Worm (Caenorhabditis elegans): ENCODE measurements around the gene Y66D12A.13.

DNA sequence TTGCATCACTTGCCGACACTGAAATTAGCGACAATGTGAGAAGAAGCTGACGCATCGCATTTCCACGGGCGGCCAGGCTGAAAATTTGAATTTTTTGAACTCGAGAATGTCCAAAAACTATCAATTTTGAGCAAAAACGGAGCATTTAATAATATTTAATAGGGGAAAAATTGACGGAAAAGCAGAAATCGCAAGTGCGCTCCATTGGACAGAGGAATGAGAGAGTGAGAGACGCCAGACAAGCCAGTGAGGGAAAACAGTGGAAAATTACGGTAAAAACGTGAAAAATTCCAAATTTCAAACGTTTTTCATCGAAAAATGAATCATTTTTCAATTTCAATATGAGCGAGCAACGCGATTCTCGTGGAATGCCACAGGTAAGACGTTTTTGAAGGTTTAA, 43.0 kb upstream of the Y66D12A.13 start, which contains the start of the genes Y66D12A.21 and spe-6:
- TF ChIP-seq dao-5 (tag; optimal IDR thresholded peaks at IDR 0.05) (no peak), W03F9.2 (tag; optimal IDR thresholded peaks at IDR 0.05) (no peak), him-1 (tag; optimal IDR thresholded peaks at IDR 0.05) (no peak)
